Fruit fly (Drosophila melanogaster) whole organism, embryonic: ENCODE results near the gene Fic.

ENCODE experiments used
- Adf1 ChIP-seq: fragments of 200-800 bp; sonication (Bioruptor generic); IDR thresholded peaks from 2 replicates; pipeline ENCODE4 v1.3.6; 2022; ENCODE audit warnings: missing biosample characterization, missing genetic modification characterization
- Awh ChIP-seq: fragments of 200-800 bp; sonication (Bioruptor generic); IDR thresholded peaks from 2 replicates; pipeline ENCODE4, ENCODE4 v1.3.6; 2022; ENCODE audit warnings: missing biosample characterization, missing genetic modification characterization
- Blimp-1 ChIP-seq: fragments of 200-800 bp; sonication (Bioruptor generic); optimal IDR thresholded peaks from 3 replicates; lab custom pipeline; 2018; ENCODE audit warnings: missing biosample characterization, missing genetic modification characterization, mild to moderate bottlenecking, moderate library complexity, missing genetic modification reagents
- CG10462 ChIP-seq: fragments of 200-800 bp; sonication (Bioruptor generic); optimal IDR thresholded peaks from 2 replicates; lab custom pipeline; 2016; ENCODE audit warnings: missing biosample characterization, missing genetic modification characterization
- CG11398 ChIP-seq: fragments of 200-800 bp; sonication (Bioruptor generic); optimal IDR thresholded peaks from 2 replicates; lab custom pipeline; 2016; ENCODE audit warnings: missing biosample characterization, missing genetic modification characterization
- CG12155 ChIP-seq: fragments of 200-800 bp; sonication (Bioruptor generic); optimal IDR thresholded peaks from 3 replicates; lab custom pipeline; 2016; ENCODE audit warnings: missing biosample characterization, missing genetic modification characterization
- CG12769 ChIP-seq: fragments of 200-800 bp; sonication (Bioruptor generic); optimal IDR thresholded peaks from 2 replicates; lab custom pipeline; 2019; ENCODE audit warnings: missing biosample characterization, mild to moderate bottlenecking, missing genetic modification characterization, moderate library complexity
- CG17385 ChIP-seq: fragments of 200-800 bp; sonication (Bioruptor generic); optimal IDR thresholded peaks from 3 replicates; lab custom pipeline; 2018; ENCODE audit warnings: missing biosample characterization, mild to moderate bottlenecking, missing genetic modification characterization
- CG17912 ChIP-seq: fragments of 200-800 bp; sonication (Bioruptor generic); optimal IDR thresholded peaks from 2 replicates; lab custom pipeline; 2018; ENCODE audit warnings: missing biosample characterization, mild to moderate bottlenecking, missing genetic modification characterization
- CG18619 ChIP-seq: fragments of 200-800 bp; sonication (Bioruptor generic); optimal IDR thresholded peaks from 3 replicates; lab custom pipeline; 2017; ENCODE audit warnings: missing biosample characterization, mild to moderate bottlenecking, missing genetic modification characterization
- CG2202 ChIP-seq: fragments of 200-800 bp; sonication (Bioruptor generic); optimal IDR thresholded peaks from 2 replicates; lab custom pipeline; 2018; ENCODE audit warnings: missing biosample characterization, mild to moderate bottlenecking, missing genetic modification characterization
- CG2678 ChIP-seq: fragments of 200-800 bp; sonication (Bioruptor generic); optimal IDR thresholded peaks from 3 replicates; lab custom pipeline; 2019; ENCODE audit warnings: missing biosample characterization, mild to moderate bottlenecking, missing genetic modification characterization, moderate library complexity
- CG34422 ChIP-seq: fragments of 200-800 bp; sonication (Bioruptor generic); IDR thresholded peaks from 3 replicates; pipeline ENCODE4 v1.3.6; 2022; ENCODE audit warnings: missing biosample characterization, missing genetic modification characterization
- CG3726 ChIP-seq: fragments of 200-800 bp; sonication (Bioruptor generic); IDR thresholded peaks from 3 replicates; pipeline ENCODE4, ENCODE4 v1.3.6; 2022; ENCODE audit warnings: missing biosample characterization, missing genetic modification characterization
- CG3847 ChIP-seq: fragments of 200-800 bp; sonication (Bioruptor generic); IDR thresholded peaks from 2 replicates; pipeline ENCODE4 v1.3.6; 2022; ENCODE audit warnings: missing biosample characterization, missing genetic modification characterization
- CG6254 ChIP-seq: fragments of 200-800 bp; sonication (Bioruptor generic); optimal IDR thresholded peaks from 3 replicates; lab custom pipeline; 2017; ENCODE audit warnings: mild to moderate bottlenecking, missing biosample characterization, missing genetic modification reagents, missing genetic modification characterization
- CG7357 ChIP-seq: fragments of 200-800 bp; sonication (Bioruptor generic); IDR thresholded peaks from 3 replicates; pipeline ENCODE4 v1.3.6; 2022; ENCODE audit warnings: missing biosample characterization, missing genetic modification characterization
- CG8359 ChIP-seq: fragments of 200-800 bp; sonication (Bioruptor generic); optimal IDR thresholded peaks from 2 replicates; lab custom pipeline; 2017; ENCODE audit warnings: missing biosample characterization, mild to moderate bottlenecking, missing genetic modification characterization, borderline replicate concordance
- CG9817 ChIP-seq: fragments of 200-800 bp; sonication (Bioruptor generic); optimal IDR thresholded peaks from 2 replicates; lab custom pipeline; 2018; ENCODE audit warnings: missing biosample characterization, mild to moderate bottlenecking, missing genetic modification characterization, moderate library complexity
- Dbx ChIP-seq: fragments of 200-800 bp; sonication (Bioruptor generic); IDR thresholded peaks from 3 replicates; pipeline ENCODE4 v1.3.6; 2022; ENCODE audit warnings: missing biosample characterization, missing genetic modification characterization
- Dek ChIP-seq: fragments of 200-800 bp; sonication (Bioruptor generic); optimal IDR thresholded peaks from 3 replicates; lab custom pipeline; 2019; ENCODE audit warnings: missing biosample characterization, mild to moderate bottlenecking, missing genetic modification characterization, moderate library complexity
- Eip74EF ChIP-seq, 2 experiments: fragments of 200-800 bp in 1 of 2; fragments of >200 bp in 1 of 2; sonication (Bioruptor generic) in 1 of 2; optimal IDR thresholded peaks; 2 replicates each; lab custom pipeline; 2017 to 2019; ENCODE audit warnings: missing biosample characterization in 2 of 2, missing genetic modification characterization in 2 of 2, mild to moderate bottlenecking in 1 of 2, moderate library complexity in 1 of 2
- NK7.1 ChIP-seq: fragments of 200-800 bp; sonication (Bioruptor generic); optimal IDR thresholded peaks from 3 replicates; lab custom pipeline; 2016; ENCODE audit warnings: missing biosample characterization, missing genetic modification characterization
- Neu2 ChIP-seq: fragments of 200-800 bp; sonication (Bioruptor generic); optimal IDR thresholded peaks from 3 replicates; lab custom pipeline; 2016; ENCODE audit warnings: missing biosample characterization, missing genetic modification characterization, borderline replicate concordance
- NfI ChIP-seq: fragments of 200-800 bp; sonication (Bioruptor generic); optimal IDR thresholded peaks from 3 replicates; lab custom pipeline; 2018; ENCODE audit warnings: missing biosample characterization, mild to moderate bottlenecking, missing genetic modification characterization, moderate library complexity
- Poxn ChIP-seq: fragments of 200-800 bp; sonication (Bioruptor generic); IDR thresholded peaks from 2 replicates; pipeline ENCODE4 v1.3.6; 2022; ENCODE audit warnings: missing biosample characterization, missing genetic modification characterization
- Rfx ChIP-seq: fragments of 200-800 bp; sonication (Bioruptor generic); IDR thresholded peaks from 2 replicates; pipeline ENCODE4 v1.3.6; 2022; ENCODE audit warnings: missing biosample characterization, missing genetic modification characterization
- br ChIP-seq: fragments of >200 bp; optimal IDR thresholded peaks from 2 replicates; lab custom pipeline; 2017
- bsh ChIP-seq, 2 experiments: fragments of 200-800 bp; sonication (Bioruptor generic); optimal IDR thresholded peaks; 2 replicates each; lab custom pipeline; 2017 to 2018; ENCODE audit warnings: mild to moderate bottlenecking in 2 of 2, missing biosample characterization in 2 of 2, missing genetic modification characterization in 2 of 2, moderate library complexity in 1 of 2
- chn ChIP-seq: fragments of 200-800 bp; sonication (Bioruptor generic); optimal IDR thresholded peaks from 2 replicates; lab custom pipeline; 2016; ENCODE audit warnings: missing biosample characterization, missing genetic modification characterization
- ems ChIP-seq: fragments of 200-800 bp; sonication (Bioruptor generic); optimal IDR thresholded peaks from 3 replicates; lab custom pipeline; 2016; ENCODE audit warnings: missing biosample characterization, missing genetic modification characterization
- fd102C ChIP-seq: fragments of 200-800 bp; sonication (Bioruptor generic); optimal IDR thresholded peaks from 2 replicates; lab custom pipeline; 2018; ENCODE audit warnings: missing biosample characterization, mild to moderate bottlenecking, missing genetic modification characterization, moderate library complexity
- gcm2 ChIP-seq: fragments of 200-800 bp; sonication (Bioruptor generic); optimal IDR thresholded peaks from 2 replicates; lab custom pipeline; 2016; ENCODE audit warnings: missing biosample characterization, missing genetic modification characterization
- gem ChIP-seq: fragments of 200-800 bp; sonication (Bioruptor generic); optimal IDR thresholded peaks from 2 replicates; lab custom pipeline; 2019; ENCODE audit warnings: missing biosample characterization, mild to moderate bottlenecking, missing genetic modification characterization, moderate library complexity
- hkb ChIP-seq, 2 experiments: fragments of 200-800 bp in 1 of 2; fragments of >200 bp in 1 of 2; sonication (Bioruptor generic) in 1 of 2; IDR thresholded peaks in 1 of 2; optimal IDR thresholded peaks in 1 of 2; 2 replicates each; pipeline versions ENCODE4 v1.3.6 to Lab custom; 2017 to 2022; ENCODE audit warnings: missing biosample characterization in 1 of 2, missing genetic modification characterization in 1 of 2
- kah ChIP-seq: fragments of 200-800 bp; sonication (Bioruptor generic); optimal IDR thresholded peaks from 2 replicates; lab custom pipeline; 2018; ENCODE audit warnings: missing biosample characterization, mild to moderate bottlenecking, missing genetic modification characterization
- knrl ChIP-seq: fragments of 200-800 bp; sonication (Bioruptor generic); IDR thresholded peaks from 3 replicates; pipeline ENCODE4 v1.3.6; 2022; ENCODE audit warnings: missing biosample characterization, missing genetic modification characterization; ENCODE audit not compliant: partially characterized antibody
- lmd ChIP-seq: fragments of 200-800 bp; sonication (Bioruptor generic); IDR thresholded peaks from 2 replicates; pipeline ENCODE4 v1.3.6; 2022; ENCODE audit warnings: missing biosample characterization, missing genetic modification characterization
- luna ChIP-seq: fragments of 200-800 bp; sonication (Bioruptor generic); optimal IDR thresholded peaks from 2 replicates; lab custom pipeline; 2016; ENCODE audit warnings: missing biosample characterization, missing genetic modification characterization
- nerfin-1 ChIP-seq: fragments of 200-800 bp; sonication (Bioruptor generic); optimal IDR thresholded peaks from 3 replicates; lab custom pipeline; 2019; ENCODE audit warnings: missing biosample characterization, mild to moderate bottlenecking, missing genetic modification characterization, moderate library complexity
- peb ChIP-seq: fragments of 200-800 bp; sonication (Bioruptor generic); IDR thresholded peaks from 2 replicates; pipeline ENCODE4 v1.3.6; 2022; ENCODE audit warnings: missing biosample characterization, missing genetic modification characterization
- pho ChIP-seq: fragments of 200-800 bp; sonication (Bioruptor generic); optimal IDR thresholded peaks from 2 replicates; lab custom pipeline; 2016; ENCODE audit warnings: missing biosample characterization, missing genetic modification characterization
- sd ChIP-seq: fragments of 200-800 bp; sonication (Bioruptor generic); optimal IDR thresholded peaks from 3 replicates; lab custom pipeline; 2018; ENCODE audit warnings: missing biosample characterization, mild to moderate bottlenecking, missing genetic modification characterization, moderate library complexity
- seq ChIP-seq: fragments of 200-800 bp; sonication (Bioruptor generic); IDR thresholded peaks from 2 replicates; pipeline ENCODE4 v1.3.6; 2022; ENCODE audit warnings: missing biosample characterization, missing genetic modification characterization
- sug ChIP-seq: fragments of 200-800 bp; optimal IDR thresholded peaks from 2 replicates; lab custom pipeline; 2019; ENCODE audit warnings: missing biosample characterization, mild to moderate bottlenecking, missing genetic modification characterization, moderate library complexity
- yki ChIP-seq: fragments of >200 bp; optimal IDR thresholded peaks from 3 replicates; lab custom pipeline; 2018

The Fic gene

DNA sequence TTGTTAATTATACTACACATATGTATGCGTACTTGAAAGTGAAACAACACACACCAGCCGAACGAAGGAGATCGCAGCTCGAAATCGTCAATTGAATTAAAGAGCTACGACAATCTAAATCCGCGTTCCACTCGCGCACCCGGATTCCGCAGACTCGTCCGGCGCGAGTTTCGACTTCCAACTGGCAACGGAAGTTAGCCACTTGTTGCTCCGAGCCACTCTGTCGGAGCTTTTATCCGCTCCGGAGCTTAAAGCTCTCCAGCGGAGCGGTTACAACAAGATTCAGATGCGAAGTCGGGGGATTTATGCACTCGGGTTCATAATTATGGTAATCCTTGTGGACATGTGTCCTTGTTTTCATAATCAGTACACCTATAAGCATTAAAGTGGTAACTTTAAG, 41.4 kb downstream of the Fic start, which contains the start of gene Rchy1 (continued):
- peak; percentile 98 for TF ChIP-seq kah (GFP tag; lab: Kevin White, UChicago)
- TF ChIP-seq fd102C (GFP tag; lab: Kevin White, UChicago): no peak
- no peak for TF ChIP-seq nerfin-1 (tag; lab: Kevin White, UChicago)
- TF ChIP-seq gem: peak; percentile 48
- no peak for TF ChIP-seq br
- TF ChIP-seq Neu2 (GFP tag; lab: Kevin White, UChicago): no peak
- no peak for TF ChIP-seq Awh
- no peak for TF ChIP-seq CG3726 (GFP tag; lab: Robert Waterston, UW)
- TF ChIP-seq CG17385 (GFP tag; lab: Kevin White, UChicago): peak; percentile 36
- TF ChIP-seq Rfx (GFP tag; lab: Robert Waterston, UW): peak; percentile 45; the same call in 1 of the 2 replicates
- peak; percentile 34 for TF ChIP-seq sd (tag; lab: Kevin White, UChicago)
- peak; percentile 3 for TF ChIP-seq Blimp-1 (GFP tag; lab: Kevin White, UChicago)
- no peak for TF ChIP-seq knrl (GFP tag; lab: Robert Waterston, UW)
- TF ChIP-seq CG10462 (GFP tag; lab: Kevin White, UChicago): no peak
- no peak for TF ChIP-seq pho (GFP tag; lab: Kevin White, UChicago)
- peak; percentile 54 for TF ChIP-seq NfI
- peak in 1 of 2 experiments; percentile 0 for TF ChIP-seq bsh (GFP tag; optimal IDR thresholded peaks at IDR 0.05; lab: Kevin White, UChicago)
- TF ChIP-seq CG6254 (GFP tag; lab: Kevin White, UChicago): no peak
- TF ChIP-seq peb (GFP tag; lab: Robert Waterston, UW): no peak
- TF ChIP-seq Poxn (GFP tag; lab: Robert Waterston, UW): no peak
- TF ChIP-seq CG12155 (GFP tag; lab: Kevin White, UChicago): no peak
- TF ChIP-seq CG8359 (GFP tag; lab: Kevin White, UChicago): no peak
- TF ChIP-seq CG7357: no peak
- peak; percentile 36; the same call in 2 of the 3 replicates for TF ChIP-seq Dbx (GFP tag; lab: Robert Waterston, UW)
- TF ChIP-seq CG11398: no peak
- TF ChIP-seq CG12769 (tag; lab: Kevin White, UChicago): peak; percentile 35
- no peak for TF ChIP-seq CG2202 (tag; lab: Kevin White, UChicago)
- no peak for TF ChIP-seq Dek (tag; lab: Kevin White, UChicago)
- TF ChIP-seq yki (lab: Kevin White, UChicago): no peak
- TF ChIP-seq CG17912 (GFP tag; lab: Kevin White, UChicago): peak; percentile 10
- peak; percentile 17; the same call in 1 of the 2 replicates for TF ChIP-seq seq (GFP tag; lab: Robert Waterston, UW)
- TF ChIP-seq CG34422 (GFP tag; lab: Robert Waterston, UW): peak; percentile 21; the same call in 1 of the 3 replicates
- peak; percentile 22 for TF ChIP-seq CG2678 (tag; lab: Kevin White, UChicago)
- peak; percentile 34 for TF ChIP-seq sug (tag; lab: Kevin White, UChicago)
- peak; percentile 14; the same call in 1 of the 2 replicates for TF ChIP-seq Adf1 (GFP tag; lab: Robert Waterston, UW)
- no peak for TF ChIP-seq CG9817 (tag; lab: Kevin White, UChicago)
- TF ChIP-seq Eip74EF (GFP tag; optimal IDR thresholded peaks at IDR 0.05; lab: Kevin White, UChicago): peak in 1 of 2 experiments; percentile 54
- peak; percentile 28; the same call in 1 of the 2 replicates for TF ChIP-seq CG3847 (GFP tag; lab: Robert Waterston, UW)
- no peak for TF ChIP-seq gcm2
- peak; percentile 14 for TF ChIP-seq CG18619
- TF ChIP-seq lmd (GFP tag; lab: Robert Waterston, UW): no peak
- TF ChIP-seq NK7.1: no peak
- no peak for TF ChIP-seq luna (GFP tag; lab: Kevin White, UChicago)
- no peak for TF ChIP-seq ems (GFP tag; lab: Kevin White, UChicago)
- no peak for TF ChIP-seq hkb (optimal IDR thresholded peaks at IDR 0.05; lab: Kevin White, UChicago)
- peak; percentile 51; the same call in 1 of the 2 replicates for TF ChIP-seq hkb (GFP tag; IDR thresholded peaks at IDR 0.05; lab: Robert Waterston, UW)
- TF ChIP-seq chn (GFP tag; lab: Kevin White, UChicago): no peak
- TF ChIP-seq, all 482 proteins: peak for 119
